Worm (Caenorhabditis elegans) whole organism, L1 larva: ENCODE results near the gene erfa-1.

Experiments
- ama-1 ChIP-seq: fragments of 150-350 bp; optimal IDR thresholded peaks from 2 replicates; lab custom pipeline; 2014
- unc-98 ChIP-seq: fragments of 200-800 bp; sonication (Bioruptor generic); IDR thresholded peaks from 2 replicates; pipeline ENCODE4 v1.3.6; 2022; ENCODE audit warnings: missing genetic modification characterization, missing compliant biosample characterization

- TF ChIP-seq ama-1 (no peak), unc-98 (GFP tag; lab: Robert Waterston, UW) (no peak)
Measured at ce11 chrV:6424055-6424454, 9.9 kb upstream of the erfa-1 start, which contains the start of gene urb-1.
